Fruit fly (Drosophila melanogaster) whole organism, embryonic: ENCODE results near the gene Atg5.
A peak's percentile ranks its signal among the peaks of the same experiment; 100 is the strongest.

Experiments used
- Bdp1 ChIP-seq: fragments of 200-800 bp; sonication (Bioruptor generic); optimal IDR thresholded peaks from 3 replicates; lab custom pipeline; 2016; ENCODE audit warnings: missing biosample characterization, missing genetic modification characterization
- CG10147 ChIP-seq: fragments of 200-800 bp; sonication (Bioruptor generic); optimal IDR thresholded peaks from 2 replicates; lab custom pipeline; 2019; ENCODE audit warnings: missing biosample characterization, mild to moderate bottlenecking, missing genetic modification characterization, moderate library complexity
- CG10462 ChIP-seq: fragments of 200-800 bp; sonication (Bioruptor generic); optimal IDR thresholded peaks from 2 replicates; lab custom pipeline; 2016; ENCODE audit warnings: missing biosample characterization, missing genetic modification characterization
- CG10565 ChIP-seq: fragments of 200-800 bp; sonication (Bioruptor generic); optimal IDR thresholded peaks from 3 replicates; lab custom pipeline; 2016; ENCODE audit warnings: missing biosample characterization, mild to moderate bottlenecking, missing genetic modification characterization
- CG10654 ChIP-seq: fragments of 200-800 bp; sonication (Bioruptor generic); optimal IDR thresholded peaks from 2 replicates; lab custom pipeline; 2016; ENCODE audit warnings: missing biosample characterization, missing genetic modification characterization
- CG11456 ChIP-seq: fragments of 200-800 bp; sonication (Bioruptor generic); IDR thresholded peaks from 3 replicates; pipeline ENCODE4 v1.3.6; 2022; ENCODE audit warnings: missing biosample characterization, missing genetic modification characterization
- CG14050 ChIP-seq: fragments of 200-800 bp; sonication (Bioruptor generic); IDR thresholded peaks from 3 replicates; pipeline ENCODE4 v1.3.6; 2022; ENCODE audit warnings: missing biosample characterization, missing genetic modification characterization
- CG15073 ChIP-seq: fragments of 200-800 bp; sonication (Bioruptor generic); optimal IDR thresholded peaks from 2 replicates; lab custom pipeline; 2016; ENCODE audit warnings: missing biosample characterization, missing genetic modification characterization
- CG1602 ChIP-seq: fragments of 200-800 bp; sonication (Bioruptor generic); optimal IDR thresholded peaks from 3 replicates; lab custom pipeline; 2016; ENCODE audit warnings: missing biosample characterization, missing genetic modification characterization
- CG1647 ChIP-seq: fragments of 200-800 bp; sonication (Bioruptor generic); optimal IDR thresholded peaks from 3 replicates; lab custom pipeline; 2016; ENCODE audit warnings: missing biosample characterization, missing genetic modification characterization
- CG17829 ChIP-seq: fragments of 200-800 bp; optimal IDR thresholded peaks from 2 replicates; lab custom pipeline; 2019; ENCODE audit warnings: missing biosample characterization, mild to moderate bottlenecking, missing genetic modification characterization, moderate library complexity
- CG1832 ChIP-seq: fragments of 200-800 bp; sonication (Bioruptor generic); optimal IDR thresholded peaks from 2 replicates; lab custom pipeline; 2017; ENCODE audit warnings: missing biosample characterization, mild to moderate bottlenecking, missing genetic modification characterization, inconsistent platforms
- CG2202 ChIP-seq: fragments of 200-800 bp; sonication (Bioruptor generic); optimal IDR thresholded peaks from 2 replicates; lab custom pipeline; 2018; ENCODE audit warnings: missing biosample characterization, mild to moderate bottlenecking, missing genetic modification characterization
- CG3407 ChIP-seq: fragments of 200-800 bp; sonication (Bioruptor generic); optimal IDR thresholded peaks from 2 replicates; lab custom pipeline; 2018; ENCODE audit warnings: missing biosample characterization, mild to moderate bottlenecking, missing genetic modification characterization
- CG5953 ChIP-seq: fragments of 200-800 bp; sonication (Bioruptor generic); IDR thresholded peaks from 2 replicates; pipeline ENCODE4 v1.3.6; 2022; ENCODE audit warnings: missing biosample characterization, missing genetic modification characterization
- CG6272 ChIP-seq: fragments of 200-800 bp; sonication (Bioruptor generic); IDR thresholded peaks from 2 replicates; pipeline ENCODE4 v1.3.6; 2022; ENCODE audit warnings: missing biosample characterization, missing genetic modification characterization
- CG6683 ChIP-seq: fragments of 200-800 bp; sonication (Bioruptor generic); optimal IDR thresholded peaks from 2 replicates; lab custom pipeline; 2017; ENCODE audit warnings: missing biosample characterization, mild to moderate bottlenecking, missing genetic modification characterization, missing genetic modification reagents
- CG7963 ChIP-seq: fragments of 200-800 bp; sonication (Bioruptor generic); IDR thresholded peaks from 3 replicates; pipeline ENCODE4 v1.3.6; 2022; ENCODE audit warnings: missing biosample characterization, missing genetic modification characterization; ENCODE audit not compliant: partially characterized antibody
- CG8924 ChIP-seq: fragments of 200-800 bp; optimal IDR thresholded peaks from 3 replicates; lab custom pipeline; 2019; ENCODE audit warnings: missing biosample characterization, mild to moderate bottlenecking, missing genetic modification characterization, moderate library complexity
- CG9797 ChIP-seq: fragments of 200-800 bp; sonication (Bioruptor generic); optimal IDR thresholded peaks from 3 replicates; lab custom pipeline; 2018; ENCODE audit warnings: missing biosample characterization, mild to moderate bottlenecking, missing genetic modification characterization
- CHES-1-like ChIP-seq: fragments of 200-800 bp; sonication (Bioruptor generic); optimal IDR thresholded peaks from 2 replicates; lab custom pipeline; 2016; ENCODE audit warnings: missing biosample characterization, missing genetic modification characterization
- CrebB ChIP-seq: fragments of 200-800 bp; sonication (Bioruptor generic); optimal IDR thresholded peaks from 3 replicates; lab custom pipeline; 2018; ENCODE audit warnings: missing biosample characterization, mild to moderate bottlenecking, missing genetic modification characterization
- Deaf1 ChIP-seq: fragments of 200-800 bp; optimal IDR thresholded peaks from 3 replicates; lab custom pipeline; 2019; ENCODE audit warnings: missing biosample characterization, mild to moderate bottlenecking, missing genetic modification characterization, moderate library complexity
- Doc2 ChIP-seq: fragments of 200-800 bp; sonication (Bioruptor generic); IDR thresholded peaks from 2 replicates; pipeline ENCODE4 v1.3.6; 2022; ENCODE audit warnings: missing biosample characterization, missing genetic modification characterization
- Doc3 ChIP-seq: fragments of 200-800 bp; sonication (Bioruptor generic); IDR thresholded peaks from 3 replicates; pipeline ENCODE4 v1.3.6; 2022; ENCODE audit warnings: missing biosample characterization, missing genetic modification characterization; ENCODE audit not compliant: partially characterized antibody
- E2f2 ChIP-seq: fragments of 200-800 bp; sonication (Bioruptor generic); IDR thresholded peaks from 2 replicates; pipeline ENCODE4 v1.3.6; 2022; ENCODE audit warnings: missing biosample characterization, missing genetic modification characterization
- Gsc ChIP-seq: fragments of 200-800 bp; sonication (Bioruptor generic); IDR thresholded peaks from 2 replicates; pipeline ENCODE4 v1.3.6; 2022; ENCODE audit warnings: missing biosample characterization, missing genetic modification characterization
- H2.0 ChIP-seq: fragments of 200-800 bp; sonication (Bioruptor generic); IDR thresholded peaks from 2 replicates; pipeline ENCODE4 v1.3.6; 2022; ENCODE audit warnings: missing biosample characterization, missing genetic modification characterization
- HmgZ ChIP-seq: fragments of 200-800 bp; sonication (Bioruptor generic); optimal IDR thresholded peaks from 2 replicates; lab custom pipeline; 2018; ENCODE audit warnings: missing biosample characterization, mild to moderate bottlenecking, missing genetic modification characterization
- Jarid2 ChIP-seq: fragments of 200-800 bp; sonication (Bioruptor generic); optimal IDR thresholded peaks from 3 replicates; lab custom pipeline; 2017; ENCODE audit warnings: mild to moderate bottlenecking, missing biosample characterization, missing genetic modification reagents, missing genetic modification characterization
- Meics ChIP-seq: fragments of 200-800 bp; sonication (Bioruptor generic); optimal IDR thresholded peaks from 2 replicates; lab custom pipeline; 2017; ENCODE audit warnings: missing biosample characterization, mild to moderate bottlenecking, missing genetic modification characterization
- Myb ChIP-seq: fragments of 200-800 bp; sonication (Bioruptor generic); optimal IDR thresholded peaks from 2 replicates; lab custom pipeline; 2016; ENCODE audit warnings: missing biosample characterization, missing genetic modification characterization
- Sin3A ChIP-seq: fragments of >200 bp; optimal IDR thresholded peaks from 2 replicates; lab custom pipeline; 2018
- Sry-δ ChIP-seq: fragments of 200-800 bp; sonication (Bioruptor generic); optimal IDR thresholded peaks from 2 replicates; lab custom pipeline; 2016; ENCODE audit warnings: missing biosample characterization, missing genetic modification characterization
- Ssrp ChIP-seq: fragments of 200-800 bp; sonication (Bioruptor generic); optimal IDR thresholded peaks from 2 replicates; lab custom pipeline; 2018; ENCODE audit warnings: missing biosample characterization, mild to moderate bottlenecking, missing genetic modification characterization, moderate library complexity
- Stat92E ChIP-seq, 3 experiments: fragments of >200 bp in 2 of 3; fragments of 200-800 bp in 1 of 3; sonication (Bioruptor generic) in 1 of 3; optimal IDR thresholded peaks; 2 replicates each; lab custom pipeline; 2017 to 2019; ENCODE audit warnings: missing biosample characterization in 3 of 3, missing genetic modification characterization in 3 of 3, mild to moderate bottlenecking in 1 of 3, moderate library complexity in 1 of 3
- Usf ChIP-seq: fragments of 200-800 bp; sonication (Bioruptor generic); optimal IDR thresholded peaks from 2 replicates; lab custom pipeline; 2017; ENCODE audit warnings: missing genotype, missing biosample characterization, missing genetic modification characterization
- YL-1 ChIP-seq: fragments of 200-800 bp; sonication (Bioruptor generic); optimal IDR thresholded peaks from 3 replicates; lab custom pipeline; 2017; ENCODE audit warnings: missing biosample characterization, mild to moderate bottlenecking, missing genetic modification characterization
- dmrt11E ChIP-seq: fragments of 200-800 bp; sonication (Bioruptor generic); optimal IDR thresholded peaks from 3 replicates; lab custom pipeline; 2018; ENCODE audit warnings: missing biosample characterization, mild to moderate bottlenecking, missing genetic modification characterization, moderate library complexity
- fru ChIP-seq: fragments of >200 bp; optimal IDR thresholded peaks from 2 replicates; lab custom pipeline; 2017
- lilli ChIP-seq: fragments of 200-800 bp; sonication (Bioruptor generic); optimal IDR thresholded peaks from 3 replicates; lab custom pipeline; 2016; ENCODE audit warnings: missing biosample characterization, missing genetic modification characterization
- lov ChIP-seq, 2 experiments: fragments of 200-800 bp in 1 of 2; fragments of >200 bp in 1 of 2; sonication (Bioruptor generic) in 1 of 2; IDR thresholded peaks in 1 of 2; optimal IDR thresholded peaks in 1 of 2; 2 replicates in 1 of 2; 3 replicates in 1 of 2; pipeline versions ENCODE4 v1.3.6 to Lab custom; 2017 to 2022; ENCODE audit warnings: missing biosample characterization in 1 of 2, missing genetic modification characterization in 1 of 2
- maf-S ChIP-seq: fragments of 200-800 bp; sonication (Bioruptor generic); optimal IDR thresholded peaks from 2 replicates; lab custom pipeline; 2016; ENCODE audit warnings: missing biosample characterization, missing genetic modification characterization
- odd ChIP-seq: fragments of 200-800 bp; sonication (Bioruptor generic); optimal IDR thresholded peaks from 2 replicates; lab custom pipeline; 2017; ENCODE audit warnings: missing biosample characterization, mild to moderate bottlenecking, missing genetic modification characterization
- otp ChIP-seq: fragments of 200-800 bp; sonication (Bioruptor generic); IDR thresholded peaks from 3 replicates; pipeline ENCODE4, ENCODE4 v1.3.6; 2022; ENCODE audit warnings: missing biosample characterization, missing genetic modification characterization
- seq ChIP-seq: fragments of 200-800 bp; sonication (Bioruptor generic); IDR thresholded peaks from 2 replicates; pipeline ENCODE4 v1.3.6; 2022; ENCODE audit warnings: missing biosample characterization, missing genetic modification characterization
- sqz ChIP-seq: fragments of 200-800 bp; sonication (Bioruptor generic); optimal IDR thresholded peaks from 3 replicates; lab custom pipeline; 2018; ENCODE audit warnings: missing biosample characterization, mild to moderate bottlenecking, missing genetic modification characterization
- ssp ChIP-seq: fragments of 200-800 bp; sonication (Bioruptor generic); IDR thresholded peaks from 2 replicates; pipeline ENCODE4 v1.3.6; 2022; ENCODE audit warnings: missing biosample characterization, missing genetic modification characterization

The Atg5 gene

DNA sequence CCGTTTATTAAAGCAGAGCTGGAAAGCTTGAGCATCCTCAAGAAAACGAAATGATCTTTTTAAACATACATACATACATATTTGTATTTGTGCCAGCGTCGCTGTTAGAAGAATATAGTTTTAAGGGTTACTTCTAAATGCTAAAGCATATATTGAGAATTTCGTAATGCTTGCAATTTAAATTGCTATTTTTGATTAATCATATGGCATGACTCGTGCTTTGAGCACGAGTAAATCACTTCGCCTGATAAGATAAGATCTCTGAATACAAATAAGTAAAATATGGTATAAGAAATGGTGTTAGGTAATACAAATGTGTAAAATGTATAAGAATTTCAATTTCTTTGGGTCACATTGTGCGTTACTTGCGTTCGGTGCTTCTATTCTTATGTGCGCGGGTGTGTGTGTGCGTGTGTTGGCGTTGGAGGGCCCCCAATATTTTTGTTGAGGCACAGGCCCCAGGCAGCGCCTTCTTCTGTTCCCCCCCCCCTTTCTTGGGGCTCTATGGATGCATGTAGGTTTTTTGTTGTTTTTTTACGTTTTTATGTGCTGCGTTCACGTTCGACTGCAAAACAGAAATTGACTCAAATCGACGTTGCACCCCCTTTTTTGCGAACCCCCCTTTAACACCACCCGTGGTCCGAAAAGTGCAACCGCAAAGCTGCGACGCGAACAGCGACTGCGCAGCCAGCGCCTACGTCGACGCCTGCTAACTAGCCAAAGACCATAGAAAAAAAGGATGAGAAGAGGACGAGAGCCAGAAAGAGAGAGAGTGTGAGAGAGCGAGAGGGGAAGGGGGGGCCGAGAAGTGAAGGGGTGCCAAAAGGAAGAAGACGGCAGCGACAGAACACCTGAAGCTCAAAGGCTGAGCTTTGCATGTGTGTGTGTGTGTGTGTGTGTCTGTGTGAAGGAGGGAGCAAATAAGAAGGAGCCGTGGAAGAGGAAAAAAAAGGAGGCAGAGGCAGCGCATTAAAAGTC lies 21.9 kb downstream of the Atg5 start (continued):
- TF ChIP-seq lov (optimal IDR thresholded peaks at IDR 0.05; lab: Kevin White, UChicago) (no peak), lov (GFP tag; IDR thresholded peaks at IDR 0.05; lab: Robert Waterston, UW) (peak; percentile 37; the same call in 1 of the 3 replicates), HmgZ (tag; lab: Kevin White, UChicago) (no peak), CG10565 (peak; percentile 14), CG5953 (peak; percentile 38; the same call in 1 of the 2 replicates), Sin3A (lab: Kevin White, UChicago) (no peak), sqz (GFP tag; lab: Kevin White, UChicago) (peak; percentile 19), CG15073 (GFP tag; lab: Kevin White, UChicago) (peak; percentile 27), otp (peak; percentile 64; the same call in 1 of the 3 replicates), Gsc (GFP tag; lab: Robert Waterston, UW) (no peak), CG2202 (no peak), Myb (no peak), YL-1 (GFP tag; lab: Kevin White, UChicago) (no peak), CHES-1-like (GFP tag; lab: Kevin White, UChicago) (no peak), CG9797 (no peak), CG1647 (GFP tag; lab: Kevin White, UChicago) (no peak), Sry-δ (GFP tag; lab: Kevin White, UChicago) (peak; percentile 24), CG6272 (GFP tag; lab: Robert Waterston, UW) (no peak), ssp (GFP tag; lab: Robert Waterston, UW) (0 out of 2 replicates have a peak, but pooled peaks have one; percentile 15), Stat92E (GFP tag; optimal IDR thresholded peaks at IDR 0.05; lab: Kevin White, UChicago) (no peak), CG10654 (GFP tag; lab: Kevin White, UChicago) (no peak), Usf (peak; percentile 13), CG7963 (GFP tag; lab: Robert Waterston, UW) (no peak), CrebB (tag; lab: Kevin White, UChicago) (no peak), CG17829 (tag; lab: Kevin White, UChicago) (peak; percentile 43), CG10462 (GFP tag; lab: Kevin White, UChicago) (peak; percentile 40), CG1602 (GFP tag; lab: Kevin White, UChicago) (peak; percentile 43), Ssrp (peak; percentile 53), Doc2 (GFP tag; lab: Robert Waterston, UW) (no peak), H2.0 (GFP tag; lab: Robert Waterston, UW) (no peak), CG11456 (GFP tag; lab: Robert Waterston, UW) (0 out of 3 replicates have a peak, but pooled peaks have one; percentile 10), odd (GFP tag; lab: Kevin White, UChicago) (peak; percentile 64), CG6683 (GFP tag; lab: Kevin White, UChicago) (no peak), Jarid2 (peak; percentile 29), Doc3 (GFP tag; lab: Robert Waterston, UW) (no peak), CG3407 (GFP tag; lab: Kevin White, UChicago) (no peak), CG8924 (tag; lab: Kevin White, UChicago) (peak; percentile 69), maf-S (no peak), CG1832 (GFP tag; lab: Kevin White, UChicago) (peak; percentile 52), seq (GFP tag; lab: Robert Waterston, UW) (no peak; the same call in 1 of the 2 replicates), Bdp1 (no peak), Meics (GFP tag; lab: Kevin White, UChicago) (peak; percentile 56), dmrt11E (tag; lab: Kevin White, UChicago) (peak; percentile 74), E2f2 (GFP tag; lab: Robert Waterston, UW) (peak; percentile 22; the same call in 1 of the 2 replicates), fru (lab: Kevin White, UChicago) (no peak), Deaf1 (no peak), lilli (peak; percentile 43), CG10147 (GFP tag; lab: Kevin White, UChicago) (peak; percentile 6), CG14050 (GFP tag; lab: Robert Waterston, UW) (no peak; the same call in 2 of the 3 replicates)
